Worm (Caenorhabditis elegans) whole organism, young adult: ENCODE measurements around the gene pah-1.

Experiments
- ama-1 ChIP-seq, 3 experiments: fragments of 150-350 bp in 1 of 3; sonication (generic microtip) in 2 of 3; optimal IDR thresholded peaks; 2 replicates each; lab custom pipeline; 2014 to 2018; ENCODE audit warnings: missing biosample characterization in 2 of 3, missing genetic modification characterization in 2 of 3, missing genetic modification reagents in 2 of 3
- aptf-3 ChIP-seq: fragments of 200-800 bp; sonication (Bioruptor generic); IDR thresholded peaks from 2 replicates; pipeline ENCODE4 v1.3.6; 2022; ENCODE audit warnings: missing genetic modification characterization, missing compliant biosample characterization
- dpff-1 ChIP-seq: sonication (generic microtip); optimal IDR thresholded peaks from 2 replicates; lab custom pipeline; 2017; ENCODE audit warnings: mild to moderate bottlenecking, missing genetic modification characterization, missing compliant biosample characterization
- mcd-1 ChIP-seq: fragments of 200-800 bp; sonication (Bioruptor generic); IDR thresholded peaks from 2 replicates; pipeline ENCODE4 v1.3.6; 2022; ENCODE audit warnings: missing genetic modification reagents, missing genetic modification characterization, missing compliant biosample characterization
- tbp1 ChIP-seq: fragments of 200-800 bp; sonication (Bioruptor generic); optimal IDR thresholded peaks from 2 replicates; lab custom pipeline; 2018; ENCODE audit warnings: mild to moderate bottlenecking, missing genetic modification characterization, missing compliant biosample characterization
- unc-62 ChIP-seq: fragments of 150-350 bp; optimal IDR thresholded peaks from 2 replicates; lab custom pipeline; 2014; ENCODE audit warnings: missing biosample characterization, missing genetic modification reagents, missing genetic modification characterization
- xnd-1 ChIP-seq: sonication (generic microtip); optimal IDR thresholded peaks from 2 replicates; lab custom pipeline; 2016; ENCODE audit warnings: missing genotype, missing genetic modification reagents, missing genetic modification characterization, missing compliant biosample characterization

DNA sequence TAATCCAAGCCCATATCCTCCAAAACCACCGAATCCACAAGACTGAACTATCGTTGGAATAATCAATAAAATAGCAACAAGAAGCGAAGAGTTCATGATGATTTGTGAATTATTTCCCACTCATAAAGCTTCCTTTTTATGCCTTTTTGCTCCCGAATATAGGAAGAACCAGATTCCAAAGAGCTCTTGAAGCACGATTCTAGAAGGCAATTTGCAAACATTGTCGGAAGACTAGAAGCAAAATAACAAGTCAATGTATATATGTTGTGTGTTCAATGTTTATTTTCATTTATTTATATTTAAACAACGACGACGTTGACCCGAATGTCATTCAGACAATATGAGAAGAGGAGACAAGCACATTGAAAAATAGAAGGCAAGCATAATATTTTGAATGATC is 25.8 kb upstream of the pah-1 start, which contains the start of gene idpa-2:
- no peak for TF ChIP-seq xnd-1 (tag; lab: Kevin White, UChicago)
- no peak for TF ChIP-seq ama-1 (optimal IDR thresholded peaks at IDR 0.05; lab: Kevin White, UChicago)
- no peak for TF ChIP-seq ama-1 (GFP tag; optimal IDR thresholded peaks at IDR 0.05; lab: Kevin White, UChicago)
- TF ChIP-seq unc-62 (GFP tag; lab: Kevin White, UChicago): no peak
- no peak for TF ChIP-seq aptf-3 (GFP tag; lab: Robert Waterston, UW)
- no peak for TF ChIP-seq tbp1 (GFP tag; lab: Kevin White, UChicago)
- TF ChIP-seq mcd-1 (GFP tag; lab: Robert Waterston, UW): no peak
- TF ChIP-seq dpff-1: no peak
